Worm (Caenorhabditis elegans) whole organism, L4 larva: Measurements from ENCODE around the gene srh-172.

Experiments used
- F49E8.2 ChIP-seq: sonication (generic microtip); optimal IDR thresholded peaks from 2 replicates; lab custom pipeline; 2016; ENCODE audit warnings: missing compliant biosample characterization, mild to moderate bottlenecking, missing genetic modification characterization, borderline replicate concordance
- T26A8.4 ChIP-seq: fragments of 200-800 bp; sonication (Bioruptor generic); IDR thresholded peaks from 2 replicates; pipeline ENCODE4 v1.3.6; 2022; ENCODE audit warnings: missing genetic modification characterization, missing compliant biosample characterization
- ZK337.2 ChIP-seq: fragments of 200-800 bp; sonication (Bioruptor generic); IDR thresholded peaks from 2 replicates; pipeline ENCODE4 v1.3.6; 2022; ENCODE audit warnings: missing genetic modification reagents, missing genetic modification characterization, missing compliant biosample characterization
- ZK546.5 ChIP-seq, 2 experiments: sonication (generic microtip); optimal IDR thresholded peaks; 2 replicates each; lab custom pipeline; 2017; ENCODE audit warnings: missing biosample characterization in 2 of 2, missing genetic modification characterization in 2 of 2
- aha-1 ChIP-seq: fragments of 150-350 bp; peaks from one replicate; lab custom pipeline; 2014; ENCODE audit warnings: missing biosample characterization, missing genetic modification characterization
- ama-1 ChIP-seq: fragments of 150-350 bp; optimal IDR thresholded peaks from 2 replicates; lab custom pipeline; 2014; ENCODE audit warnings: inconsistent platforms, mixed read lengths
- ceh-28 ChIP-seq: fragments of 150-350 bp; optimal IDR thresholded peaks from 2 replicates; lab custom pipeline; 2014; ENCODE audit warnings: missing biosample characterization, missing genetic modification reagents, missing genetic modification characterization
- ceh-32 ChIP-seq: sonication (generic microtip); optimal IDR thresholded peaks from 2 replicates; lab custom pipeline; 2016; ENCODE audit warnings: mild to moderate bottlenecking, missing genetic modification characterization, missing compliant biosample characterization; ENCODE audit not compliant: poor library complexity
- ceh-62 ChIP-seq: sonication (generic microtip); optimal IDR thresholded peaks from 2 replicates; lab custom pipeline; 2017; ENCODE audit warnings: missing biosample characterization, missing genetic modification characterization
- cey-2 ChIP-seq: sonication (generic microtip); optimal IDR thresholded peaks from 3 replicates; lab custom pipeline; 2017; ENCODE audit warnings: missing genetic modification characterization, mild to moderate bottlenecking, missing compliant biosample characterization, antibody characterized with exemption, borderline replicate concordance; ENCODE audit not compliant: insufficient read depth
- daf-12 ChIP-seq: fragments of 150-350 bp; optimal IDR thresholded peaks from 2 replicates; lab custom pipeline; 2014; ENCODE audit warnings: missing biosample characterization, missing genetic modification reagents, missing genetic modification characterization
- daf-16 ChIP-seq, 3 experiments: sonication (generic microtip); optimal IDR thresholded peaks; 2 replicates each; lab custom pipeline; 2016 to 2017; ENCODE audit warnings: missing genetic modification characterization in 3 of 3, missing genetic modification reagents in 3 of 3, mild to moderate bottlenecking in 2 of 3, missing compliant biosample characterization in 2 of 3, missing biosample characterization in 1 of 3, moderate library complexity in 1 of 3
- dmd-6 ChIP-seq: fragments of 200-800 bp; sonication (Bioruptor generic); IDR thresholded peaks from 2 replicates; pipeline ENCODE4 v1.3.6; 2022; ENCODE audit warnings: missing genetic modification reagents, missing genetic modification characterization, missing compliant biosample characterization
- dve-1 ChIP-seq: sonication (generic microtip); optimal IDR thresholded peaks from 2 replicates; lab custom pipeline; 2017; ENCODE audit warnings: antibody characterized with exemption, mild to moderate bottlenecking, missing genetic modification characterization, missing compliant biosample characterization; ENCODE audit not compliant: insufficient read depth
- egl-43 ChIP-seq: fragments of 200-800 bp; sonication (Bioruptor generic); IDR thresholded peaks from 2 replicates; pipeline ENCODE4 v1.3.6; 2022; ENCODE audit warnings: missing genetic modification reagents, missing genetic modification characterization, missing compliant biosample characterization
- gei-8 ChIP-seq: fragments of 200-800 bp; sonication (Bioruptor generic); optimal IDR thresholded peaks from 2 replicates; lab custom pipeline; 2018; ENCODE audit warnings: mild to moderate bottlenecking, missing genetic modification characterization, missing compliant biosample characterization
- lin-39 ChIP-seq: fragments of 150-350 bp; optimal IDR thresholded peaks from 2 replicates; lab custom pipeline; 2014; ENCODE audit warnings: missing biosample characterization, missing genetic modification reagents, missing genetic modification characterization
- madf-9 ChIP-seq: fragments of 200-800 bp; sonication (Bioruptor generic); conservative IDR thresholded peaks from 2 replicates; pipeline ENCODE4 v1.3.6; 2022; ENCODE audit warnings: missing genetic modification reagents, missing genetic modification characterization, missing compliant biosample characterization
- mdl-1 ChIP-seq, 2 experiments: fragments of 150-350 bp in 1 of 2; sonication (generic microtip) in 1 of 2; optimal IDR thresholded peaks; 2 replicates each; lab custom pipeline; 2014 to 2017; ENCODE audit warnings: missing biosample characterization in 2 of 2, missing genetic modification characterization in 2 of 2
- mdt-29 ChIP-seq: fragments of 200-800 bp; sonication (Bioruptor generic); IDR thresholded peaks from 2 replicates; pipeline ENCODE4 v1.3.6; 2022; ENCODE audit warnings: missing genetic modification reagents, missing genetic modification characterization, missing compliant biosample characterization
- mes-2 ChIP-seq: sonication (generic microtip); optimal IDR thresholded peaks from 2 replicates; lab custom pipeline; 2016; ENCODE audit warnings: missing genotype, mild to moderate bottlenecking, missing genetic modification characterization, missing compliant biosample characterization; ENCODE audit not compliant: poor library complexity, severe bottlenecking
- mxl-2 ChIP-seq: fragments of 200-800 bp; sonication (Bioruptor generic); conservative IDR thresholded peaks from 2 replicates; pipeline ENCODE4 v1.3.6; 2022; ENCODE audit warnings: missing genetic modification reagents, missing genetic modification characterization, missing compliant biosample characterization
- nhr-102 ChIP-seq: sonication (generic microtip); optimal IDR thresholded peaks from 2 replicates; lab custom pipeline; 2016; ENCODE audit warnings: mild to moderate bottlenecking, missing genetic modification characterization, moderate library complexity, missing compliant biosample characterization
- nhr-111 ChIP-seq: fragments of 200-800 bp; sonication (Bioruptor generic); optimal IDR thresholded peaks from 2 replicates; lab custom pipeline; 2018; ENCODE audit warnings: mild to moderate bottlenecking, missing genetic modification characterization, missing compliant biosample characterization
- nhr-237 ChIP-seq: sonication (generic microtip); optimal IDR thresholded peaks from 2 replicates; lab custom pipeline; 2017; ENCODE audit warnings: missing biosample characterization, missing genetic modification characterization
- nhr-28 ChIP-seq: fragments of 150-350 bp; optimal IDR thresholded peaks from 2 replicates; lab custom pipeline; 2014; ENCODE audit warnings: missing biosample characterization, missing genetic modification characterization
- nhr-41 ChIP-seq: fragments of 200-800 bp; sonication (Bioruptor generic); IDR thresholded peaks from 2 replicates; pipeline ENCODE4 v1.3.6; 2022; ENCODE audit warnings: missing genetic modification reagents, missing genetic modification characterization, missing compliant biosample characterization
- nhr-48 ChIP-seq: sonication (generic microtip); optimal IDR thresholded peaks from 2 replicates; lab custom pipeline; 2016; ENCODE audit warnings: mild to moderate bottlenecking, missing genetic modification characterization, missing compliant biosample characterization
- nhr-6 ChIP-seq: fragments of 150-350 bp; optimal IDR thresholded peaks from 2 replicates; lab custom pipeline; 2014; ENCODE audit warnings: missing biosample characterization, missing genetic modification characterization
- pqm-1 ChIP-seq: sonication (generic microtip); optimal IDR thresholded peaks from 2 replicates; lab custom pipeline; 2017; ENCODE audit warnings: missing biosample characterization, missing genetic modification characterization
- rbr-2 ChIP-seq: sonication (generic microtip); optimal IDR thresholded peaks from 2 replicates; lab custom pipeline; 2016; ENCODE audit warnings: missing genotype, missing genetic modification characterization, missing compliant biosample characterization
- saeg-2 ChIP-seq: fragments of 200-800 bp; sonication (Bioruptor generic); IDR thresholded peaks from 2 replicates; pipeline ENCODE4 v1.3.6; 2022; ENCODE audit warnings: missing genetic modification reagents, missing genetic modification characterization, missing compliant biosample characterization
- skn-1 ChIP-seq: fragments of 150-350 bp; optimal IDR thresholded peaks from 2 replicates; lab custom pipeline; 2014; ENCODE audit warnings: missing biosample characterization, missing genetic modification characterization
- unc-39 ChIP-seq: sonication (generic microtip); optimal IDR thresholded peaks from 2 replicates; lab custom pipeline; 2017; ENCODE audit warnings: missing biosample characterization, missing genetic modification characterization
- unc-62 ChIP-seq, 3 experiments: fragments of 150-350 bp in 1 of 3; sonication (generic microtip); optimal IDR thresholded peaks in 2 of 3; peaks in 1 of 3; 1 replicate in 1 of 3; 2 replicates in 2 of 3; lab custom pipeline; 2014 to 2017; ENCODE audit warnings: missing biosample characterization in 3 of 3, missing genetic modification characterization in 3 of 3, missing genetic modification reagents in 3 of 3, missing genotype in 1 of 3
- zfp-2 ChIP-seq: sonication (generic microtip); optimal IDR thresholded peaks from 2 replicates; lab custom pipeline; 2016; ENCODE audit warnings: mild to moderate bottlenecking, missing genetic modification characterization, missing compliant biosample characterization

srh-172 gene

ce11 chrV:19987684-19988083 lies 28.8 kb downstream of the srh-172 start, which contains the start of gene sri-67:
sri-67 (plus strand) TSS chrV:19987984.
- TF ChIP-seq dve-1 (no peak), ZK337.2 (GFP tag; lab: Robert Waterston, UW) (no peak), mxl-2 (GFP tag; lab: Robert Waterston, UW) (no peak), T26A8.4 (GFP tag; lab: Robert Waterston, UW) (no peak), cey-2 (tag; lab: Kevin White, UChicago) (no peak), ceh-62 (tag; lab: Kevin White, UChicago) (no peak), egl-43 (no peak), mdl-1 (tag; optimal IDR thresholded peaks at IDR 0.05; lab: Kevin White, UChicago) (no peak), nhr-6 (tag; lab: Kevin White, UChicago) (no peak), ceh-32 (tag; lab: Kevin White, UChicago) (no peak), madf-9 (GFP tag; lab: Robert Waterston, UW) (no peak), mdt-29 (GFP tag; lab: Robert Waterston, UW) (no peak), ceh-28 (no peak), lin-39 (no peak), aha-1 (tag; lab: Kevin White, UChicago) (no peak), nhr-111 (GFP tag; lab: Kevin White, UChicago) (no peak), nhr-41 (GFP tag; lab: Robert Waterston, UW) (no peak), unc-39 (no peak), saeg-2 (GFP tag; lab: Robert Waterston, UW) (no peak)

- no peak for TF ChIP-seq ZK546.5 (tag; optimal IDR thresholded peaks at IDR 0.05; lab: Kevin White, UChicago)
- no peak for TF ChIP-seq skn-1 (tag; lab: Kevin White, UChicago)
- TF ChIP-seq nhr-6 (tag; lab: Kevin White, UChicago): no peak
- no peak for TF ChIP-seq nhr-48 (tag; lab: Kevin White, UChicago)
- TF ChIP-seq daf-12 (tag; lab: Kevin White, UChicago): no peak
- TF ChIP-seq rbr-2: no peak
- no peak for TF ChIP-seq unc-62 (GFP tag; optimal IDR thresholded peaks at IDR 0.05 in 1 of 2; lab: Kevin White, UChicago)
- TF ChIP-seq unc-62 (tag; optimal IDR thresholded peaks at IDR 0.05; lab: Kevin White, UChicago): no peak
- TF ChIP-seq gei-8 (GFP tag; lab: Kevin White, UChicago): no peak
- no peak for TF ChIP-seq mdl-1 (tag; optimal IDR thresholded peaks at IDR 0.05; lab: Kevin White, UChicago)
- no peak for TF ChIP-seq zfp-2
- TF ChIP-seq mes-2 (tag; lab: Kevin White, UChicago): no peak
- no peak for TF ChIP-seq ZK337.2 (GFP tag; lab: Robert Waterston, UW)
- TF ChIP-seq nhr-28 (tag; lab: Kevin White, UChicago): no peak
- no peak for TF ChIP-seq nhr-102 (tag; lab: Kevin White, UChicago)
- TF ChIP-seq ama-1 (lab: Kevin White, UChicago): no peak
- no peak for TF ChIP-seq F49E8.2 (tag; lab: Kevin White, UChicago)
These were observed 35.2 kb downstream of the srh-172 start, which contains the start of gene Y60A3A.25 for ce11 chrV:19994093-19994492. Y60A3A.25 (minus strand) TSS chrV:19994193.

DNA sequence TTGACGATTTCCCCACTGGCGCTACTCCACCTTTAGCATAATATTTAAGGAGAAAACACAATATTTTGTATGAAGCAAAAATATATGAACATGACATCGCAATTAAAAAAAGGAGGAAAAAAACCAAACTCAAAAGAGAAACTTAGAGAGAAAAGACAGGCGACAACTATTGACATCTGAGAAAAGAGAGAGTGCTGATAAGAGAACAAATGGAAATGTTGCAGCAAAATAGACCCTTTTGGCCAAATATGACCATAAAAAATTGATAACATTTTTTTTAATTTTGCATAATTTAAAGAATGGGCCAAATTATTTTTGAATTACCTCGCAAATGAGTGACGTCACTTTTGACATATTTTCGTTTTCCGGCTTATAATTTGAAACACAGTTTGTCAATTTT lies 35.8 kb downstream of the srh-172 start:
- TF ChIP-seq nhr-237 (tag; lab: Kevin White, UChicago): no peak
- TF ChIP-seq unc-62 (GFP tag; optimal IDR thresholded peaks at IDR 0.05 in 1 of 2; lab: Kevin White, UChicago): peak in 1 of 2 experiments; percentile 27
- no peak for TF ChIP-seq unc-62 (tag; optimal IDR thresholded peaks at IDR 0.05; lab: Kevin White, UChicago)
- TF ChIP-seq pqm-1 (tag; lab: Kevin White, UChicago): peak; percentile 77
- TF ChIP-seq daf-16 (GFP tag; optimal IDR thresholded peaks at IDR 0.05; lab: Kevin White, UChicago): no peak
- peak; percentile 64 for TF ChIP-seq daf-16 (tag; optimal IDR thresholded peaks at IDR 0.05; lab: Kevin White, UChicago)
- TF ChIP-seq dmd-6: no peak
